Worm (Caenorhabditis elegans) whole organism, L4 larva: Measurements from ENCODE around the gene F52G3.1.

ENCODE experiments used
- F10B5.3 ChIP-seq: sonication (generic microtip); optimal IDR thresholded peaks from 2 replicates; lab custom pipeline; 2016; ENCODE audit warnings: mild to moderate bottlenecking, missing genetic modification characterization, missing compliant biosample characterization
- F37D6.2 ChIP-seq: sonication (generic microtip); optimal IDR thresholded peaks from 2 replicates; lab custom pipeline; 2016; ENCODE audit warnings: mild to moderate bottlenecking, missing genetic modification characterization, missing compliant biosample characterization
- F44E2.7 ChIP-seq: fragments of 200-800 bp; sonication (Bioruptor generic); IDR thresholded peaks from 2 replicates; pipeline ENCODE4 v2.1.2; 2022; ENCODE audit warnings: missing genetic modification characterization, missing compliant biosample characterization
- Y105C5A.15 ChIP-seq: fragments of 200-800 bp; sonication (Bioruptor generic); IDR thresholded peaks from 2 replicates; pipeline ENCODE4 v1.3.6; 2022; ENCODE audit warnings: missing genetic modification characterization, missing compliant biosample characterization
- ZK546.5 ChIP-seq, 2 experiments: sonication (generic microtip); optimal IDR thresholded peaks; 2 replicates each; lab custom pipeline; 2017; ENCODE audit warnings: missing biosample characterization in 2 of 2, missing genetic modification characterization in 2 of 2
- aha-1 ChIP-seq: fragments of 150-350 bp; peaks from one replicate; lab custom pipeline; 2014; ENCODE audit warnings: missing biosample characterization, missing genetic modification characterization
- arid-1 ChIP-seq: fragments of 200-800 bp; sonication (Bioruptor generic); conservative IDR thresholded peaks from 2 replicates; pipeline ENCODE4 v1.3.6; 2022; ENCODE audit warnings: missing genetic modification reagents, missing genetic modification characterization, missing compliant biosample characterization
- ceh-20 ChIP-seq: fragments of 200-800 bp; sonication (Bioruptor generic); IDR thresholded peaks from 2 replicates; pipeline ENCODE4 v1.3.6; 2022; ENCODE audit warnings: missing genetic modification reagents, missing genetic modification characterization, missing compliant biosample characterization
- ceh-32 ChIP-seq: sonication (generic microtip); optimal IDR thresholded peaks from 2 replicates; lab custom pipeline; 2016; ENCODE audit warnings: mild to moderate bottlenecking, missing genetic modification characterization, missing compliant biosample characterization; ENCODE audit not compliant: poor library complexity
- ceh-44 ChIP-seq: fragments of 200-800 bp; sonication (Bioruptor generic); IDR thresholded peaks from 2 replicates; pipeline ENCODE4 v1.3.6; 2022; ENCODE audit warnings: missing genetic modification reagents, missing genetic modification characterization, missing compliant biosample characterization
- ceh-82 ChIP-seq: sonication (generic microtip); optimal IDR thresholded peaks from 2 replicates; lab custom pipeline; 2017; ENCODE audit warnings: missing biosample characterization, missing genetic modification characterization
- cey-2 ChIP-seq: sonication (generic microtip); optimal IDR thresholded peaks from 3 replicates; lab custom pipeline; 2017; ENCODE audit warnings: missing genetic modification characterization, mild to moderate bottlenecking, missing compliant biosample characterization, antibody characterized with exemption, borderline replicate concordance; ENCODE audit not compliant: insufficient read depth
- daf-16 ChIP-seq, 3 experiments: sonication (generic microtip); optimal IDR thresholded peaks; 2 replicates each; lab custom pipeline; 2016 to 2017; ENCODE audit warnings: missing genetic modification characterization in 3 of 3, missing genetic modification reagents in 3 of 3, mild to moderate bottlenecking in 2 of 3, missing compliant biosample characterization in 2 of 3, missing biosample characterization in 1 of 3, moderate library complexity in 1 of 3
- daf-19 ChIP-seq: fragments of 200-800 bp; sonication (Bioruptor generic); conservative IDR thresholded peaks from 2 replicates; pipeline ENCODE4 v1.3.6; 2022; ENCODE audit warnings: missing genetic modification characterization, missing compliant biosample characterization
- daf-8 ChIP-seq: fragments of 200-800 bp; sonication (Bioruptor generic); IDR thresholded peaks from 2 replicates; pipeline ENCODE4 v1.3.6; 2022; ENCODE audit warnings: missing genetic modification characterization, missing compliant biosample characterization
- dmd-6 ChIP-seq: fragments of 200-800 bp; sonication (Bioruptor generic); IDR thresholded peaks from 2 replicates; pipeline ENCODE4 v1.3.6; 2022; ENCODE audit warnings: missing genetic modification reagents, missing genetic modification characterization, missing compliant biosample characterization
- duxl-1 ChIP-seq: sonication (generic microtip); optimal IDR thresholded peaks from 2 replicates; lab custom pipeline; 2016; ENCODE audit warnings: mild to moderate bottlenecking, missing genetic modification characterization, moderate library complexity, missing compliant biosample characterization; ENCODE audit not compliant: poor library complexity
- egl-27 ChIP-seq: sonication (generic microtip); optimal IDR thresholded peaks from 3 replicates; lab custom pipeline; 2017; ENCODE audit warnings: missing biosample characterization, missing genetic modification reagents, missing genetic modification characterization
- fkh-10 ChIP-seq: fragments of 150-350 bp; optimal IDR thresholded peaks from 2 replicates; lab custom pipeline; 2014; ENCODE audit warnings: missing biosample characterization, missing genetic modification reagents, missing genetic modification characterization
- hmg-1.1 ChIP-seq: fragments of 200-800 bp; sonication (Bioruptor generic); IDR thresholded peaks from 2 replicates; pipeline ENCODE4 v1.3.6; 2022; ENCODE audit warnings: missing genetic modification reagents, missing genetic modification characterization, missing compliant biosample characterization
- lim-7 ChIP-seq: fragments of 200-800 bp; sonication (Bioruptor generic); IDR thresholded peaks from 2 replicates; pipeline ENCODE4 v1.3.6; 2022; ENCODE audit warnings: missing genetic modification characterization, missing compliant biosample characterization
- lin-13 ChIP-seq: fragments of 150-350 bp; optimal IDR thresholded peaks from 2 replicates; lab custom pipeline; 2014; ENCODE audit warnings: missing biosample characterization, missing genetic modification reagents, missing genetic modification characterization
- lin-39 ChIP-seq: fragments of 150-350 bp; optimal IDR thresholded peaks from 2 replicates; lab custom pipeline; 2014; ENCODE audit warnings: missing biosample characterization, missing genetic modification reagents, missing genetic modification characterization
- madf-5 ChIP-seq, 2 experiments: fragments of 200-800 bp; sonication (Bioruptor generic); IDR thresholded peaks; 2 replicates each; pipeline ENCODE4 v1.3.6; 2022; ENCODE audit warnings: missing compliant biosample characterization in 2 of 2, missing genetic modification characterization in 2 of 2
- madf-9 ChIP-seq: fragments of 200-800 bp; sonication (Bioruptor generic); conservative IDR thresholded peaks from 2 replicates; pipeline ENCODE4 v1.3.6; 2022; ENCODE audit warnings: missing genetic modification reagents, missing genetic modification characterization, missing compliant biosample characterization
- mdl-1 ChIP-seq, 2 experiments: fragments of 150-350 bp in 1 of 2; sonication (generic microtip) in 1 of 2; optimal IDR thresholded peaks; 2 replicates each; lab custom pipeline; 2014 to 2017; ENCODE audit warnings: missing biosample characterization in 2 of 2, missing genetic modification characterization in 2 of 2
- mdt-29 ChIP-seq: fragments of 200-800 bp; sonication (Bioruptor generic); IDR thresholded peaks from 2 replicates; pipeline ENCODE4 v1.3.6; 2022; ENCODE audit warnings: missing genetic modification reagents, missing genetic modification characterization, missing compliant biosample characterization
- mep-1 ChIP-seq: fragments of 150-350 bp; sonication (generic microtip); optimal IDR thresholded peaks from 3 replicates; lab custom pipeline; 2014; ENCODE audit warnings: missing biosample characterization, missing genetic modification characterization
- mxl-3 ChIP-seq: fragments of 200-800 bp; sonication (Bioruptor generic); optimal IDR thresholded peaks from 2 replicates; lab custom pipeline; 2018; ENCODE audit warnings: mild to moderate bottlenecking, missing genetic modification characterization, missing compliant biosample characterization
- nhr-11 ChIP-seq: fragments of 150-350 bp; optimal IDR thresholded peaks from 2 replicates; lab custom pipeline; 2014; ENCODE audit warnings: missing biosample characterization, missing genetic modification characterization
- nhr-237 ChIP-seq: sonication (generic microtip); optimal IDR thresholded peaks from 2 replicates; lab custom pipeline; 2017; ENCODE audit warnings: missing biosample characterization, missing genetic modification characterization
- nhr-28 ChIP-seq: fragments of 150-350 bp; optimal IDR thresholded peaks from 2 replicates; lab custom pipeline; 2014; ENCODE audit warnings: missing biosample characterization, missing genetic modification characterization
- nhr-41 ChIP-seq: fragments of 200-800 bp; sonication (Bioruptor generic); IDR thresholded peaks from 2 replicates; pipeline ENCODE4 v1.3.6; 2022; ENCODE audit warnings: missing genetic modification reagents, missing genetic modification characterization, missing compliant biosample characterization
- nhr-77 ChIP-seq: fragments of 150-350 bp; optimal IDR thresholded peaks from 2 replicates; lab custom pipeline; 2014; ENCODE audit warnings: missing biosample characterization, missing genetic modification characterization
- rbr-2 ChIP-seq: sonication (generic microtip); optimal IDR thresholded peaks from 2 replicates; lab custom pipeline; 2016; ENCODE audit warnings: missing genotype, missing genetic modification characterization, missing compliant biosample characterization
- set-16 ChIP-seq: fragments of 200-800 bp; sonication (Bioruptor generic); IDR thresholded peaks from 2 replicates; pipeline ENCODE4 v1.3.6; 2022; ENCODE audit warnings: missing genetic modification reagents, missing genetic modification characterization, missing compliant biosample characterization
- skn-1 ChIP-seq: fragments of 150-350 bp; optimal IDR thresholded peaks from 2 replicates; lab custom pipeline; 2014; ENCODE audit warnings: missing biosample characterization, missing genetic modification characterization
- snpc-4 ChIP-seq: fragments of 150-350 bp; optimal IDR thresholded peaks from 2 replicates; lab custom pipeline; 2014; ENCODE audit warnings: missing biosample characterization, missing genetic modification characterization
- zag-1 ChIP-seq: fragments of 150-350 bp; optimal IDR thresholded peaks from 2 replicates; lab custom pipeline; 2014; ENCODE audit warnings: missing biosample characterization, missing genetic modification characterization
- zfp-2 ChIP-seq: sonication (generic microtip); optimal IDR thresholded peaks from 2 replicates; lab custom pipeline; 2016; ENCODE audit warnings: mild to moderate bottlenecking, missing genetic modification characterization, missing compliant biosample characterization
- zip-2 ChIP-seq: fragments of 150-350 bp; optimal IDR thresholded peaks from 2 replicates; lab custom pipeline; 2014; ENCODE audit warnings: missing biosample characterization, missing genetic modification characterization

The F52G3.1 gene

DNA sequence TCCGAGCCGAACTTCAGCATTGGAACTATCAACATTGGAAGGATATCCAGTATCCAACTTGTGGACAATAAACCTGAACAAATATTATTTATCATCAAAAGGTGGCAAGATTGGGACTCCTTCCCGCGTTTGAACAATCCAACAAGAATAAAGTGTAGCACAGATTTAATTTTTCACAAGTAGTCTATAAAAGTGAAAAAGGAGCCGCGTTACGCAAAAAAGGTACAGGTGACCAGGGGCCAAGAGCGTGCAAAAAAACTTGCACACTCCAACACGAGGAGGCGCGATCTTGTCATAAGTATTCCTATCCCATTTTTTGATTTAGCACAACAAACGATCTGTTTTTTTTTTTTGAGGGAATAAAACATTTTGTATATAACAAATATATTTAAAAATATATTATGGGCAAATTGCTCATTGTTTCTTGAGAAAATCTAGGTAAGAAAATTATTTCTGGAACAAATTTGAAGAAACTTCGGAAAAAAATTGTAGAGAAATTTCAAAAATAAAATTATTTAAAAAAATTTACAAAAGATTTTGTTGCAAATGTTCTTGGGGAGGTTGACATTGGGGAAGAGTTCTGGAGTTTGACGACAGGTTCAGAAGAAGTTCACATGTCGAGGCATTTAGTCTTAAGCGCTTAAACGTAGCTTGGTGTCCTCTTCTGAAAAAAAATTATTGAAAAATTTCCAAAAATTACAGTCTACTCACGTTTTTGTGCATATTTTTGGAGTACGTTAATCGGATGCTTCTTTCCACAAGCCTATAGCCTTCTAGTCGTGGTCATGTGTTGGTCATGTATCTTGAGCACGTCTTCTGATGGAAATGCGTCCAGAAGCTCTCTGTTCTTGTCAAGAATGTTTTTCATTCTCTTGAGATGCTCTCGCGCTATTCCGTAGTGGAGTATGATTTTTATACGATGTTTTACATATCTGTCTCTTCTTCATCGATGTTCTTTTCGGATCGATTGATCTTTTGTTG is 19.4 kb upstream of the F52G3.1 start (continued):
- TF ChIP-seq mdt-29 (GFP tag; lab: Robert Waterston, UW) (0 out of 2 replicates have a peak, but pooled peaks have one; percentile 30), nhr-11 (tag; lab: Kevin White, UChicago) (no peak), arid-1 (GFP tag; lab: Robert Waterston, UW) (no peak), ZK546.5 (tag; optimal IDR thresholded peaks at IDR 0.05; lab: Kevin White, UChicago) (no peak), F10B5.3 (tag; lab: Kevin White, UChicago) (no peak), duxl-1 (no peak), ceh-44 (GFP tag; lab: Robert Waterston, UW) (no peak), fkh-10 (GFP tag; lab: Kevin White, UChicago) (no peak), nhr-237 (tag; lab: Kevin White, UChicago) (no peak), F44E2.7 (GFP tag; lab: Robert Waterston, UW) (no peak), dmd-6 (GFP tag; lab: Robert Waterston, UW) (no peak), madf-9 (no peak), daf-19 (GFP tag; lab: Robert Waterston, UW) (no peak), mep-1 (tag; lab: Kevin White, UChicago) (no peak), egl-27 (tag; lab: Kevin White, UChicago) (no peak), lin-39 (tag; lab: Kevin White, UChicago) (no peak), Y105C5A.15 (GFP tag; lab: Robert Waterston, UW) (no peak), skn-1 (tag; lab: Kevin White, UChicago) (no peak), lim-7 (GFP tag; lab: Robert Waterston, UW) (no peak), nhr-41 (GFP tag; lab: Robert Waterston, UW) (no peak), aha-1 (tag; lab: Kevin White, UChicago) (peak; percentile 31), daf-8 (GFP tag; lab: Robert Waterston, UW) (no peak), mxl-3 (GFP tag; lab: Kevin White, UChicago) (no peak), madf-5 (GFP tag; IDR thresholded peaks at IDR 0.05; lab: Robert Waterston, UW) (0 out of 4 replicates have a peak, but pooled peaks of 1 of the 2 experiments have one; percentile 56), nhr-28 (no peak), rbr-2 (tag; lab: Kevin White, UChicago) (no peak), snpc-4 (no peak), ceh-32 (no peak), F37D6.2 (tag; lab: Kevin White, UChicago) (no peak)

DNA sequence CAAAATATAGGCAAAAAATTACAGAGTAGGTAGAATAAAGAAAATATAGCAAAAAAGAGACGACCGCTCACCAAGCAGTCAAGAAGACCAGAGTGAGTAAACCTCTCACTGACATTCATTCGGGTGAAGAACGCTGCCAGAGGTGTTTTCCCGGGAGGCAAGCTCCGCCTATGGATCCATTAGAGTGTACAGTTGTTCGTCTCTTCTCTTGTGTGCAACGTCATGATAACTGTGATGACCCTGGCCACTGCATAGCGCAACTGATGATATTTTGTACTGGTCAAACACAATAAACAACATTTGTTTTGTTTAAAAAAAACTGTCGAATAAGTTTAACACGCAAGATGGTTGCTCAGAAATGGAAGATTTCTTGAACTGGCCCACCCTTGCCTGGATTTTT is 10.8 kb upstream of the F52G3.1 start, which contains the start of gene F52G3.8:
F52G3.8 (minus strand) TSS at position 101 of the 400 bp plus-strand sequence.
- TF ChIP-seq hmg-1.1 (GFP tag; lab: Robert Waterston, UW) = no peak

DNA sequence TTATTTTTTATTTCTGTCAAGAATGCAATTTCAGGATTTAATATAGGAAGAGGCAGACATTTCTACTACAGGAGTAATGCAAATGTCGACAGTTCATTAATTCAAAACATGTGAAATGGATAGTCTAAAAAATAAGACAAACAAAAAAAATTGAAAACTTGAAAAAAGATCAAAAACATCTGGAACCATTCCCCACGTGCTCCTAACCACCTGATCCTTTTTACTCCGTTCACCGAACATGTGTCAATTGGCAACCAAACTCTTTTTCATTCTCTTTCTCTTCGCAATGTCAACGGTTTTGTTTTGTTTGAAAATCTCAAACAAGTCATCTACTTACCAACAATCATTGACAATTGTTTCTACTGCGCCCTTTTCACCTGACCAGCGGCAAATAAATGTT is 5.7 kb upstream of the F52G3.1 start:
- peak in 1 of 2 experiments; percentile 26 for TF ChIP-seq daf-16 (GFP tag; optimal IDR thresholded peaks at IDR 0.05; lab: Kevin White, UChicago)
- TF ChIP-seq daf-16 (tag; optimal IDR thresholded peaks at IDR 0.05; lab: Kevin White, UChicago) = no peak
- no peak for TF ChIP-seq ceh-82 (tag; lab: Kevin White, UChicago)

DNA sequence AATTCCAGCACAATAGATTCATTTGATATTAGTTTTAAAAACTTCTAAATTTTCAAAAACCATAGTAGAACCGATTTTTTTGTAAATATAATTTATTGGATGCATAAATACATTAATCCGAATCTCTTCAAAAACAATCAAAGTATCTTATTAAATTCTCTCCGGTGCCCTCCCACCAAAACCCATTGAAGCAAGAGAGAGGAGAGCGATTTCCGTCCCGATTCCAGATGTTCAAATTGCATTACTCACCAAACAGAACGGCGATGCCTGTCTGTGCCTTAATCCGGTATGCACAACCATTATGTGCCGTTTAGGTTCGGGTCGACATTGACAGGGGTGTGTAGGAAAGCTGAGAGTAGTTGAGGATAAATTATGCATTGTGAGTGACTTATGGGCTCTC is 3.3 kb upstream of the F52G3.1 start:
- TF ChIP-seq zfp-2 (tag; lab: Kevin White, UChicago) (no peak), lin-13 (GFP tag; lab: Kevin White, UChicago) (no peak), nhr-41 (GFP tag; lab: Robert Waterston, UW) (no peak), mdl-1 (tag; optimal IDR thresholded peaks at IDR 0.05; lab: Kevin White, UChicago) (no peak), cey-2 (tag; lab: Kevin White, UChicago) (no peak), ceh-20 (GFP tag; lab: Robert Waterston, UW) (no peak), nhr-77 (tag; lab: Kevin White, UChicago) (no peak), zip-2 (no peak), set-16 (GFP tag; lab: Robert Waterston, UW) (no peak), nhr-28 (no peak), zag-1 (no peak), F10B5.3 (tag; lab: Kevin White, UChicago) (no peak), hmg-1.1 (GFP tag; lab: Robert Waterston, UW) (no peak), rbr-2 (tag; lab: Kevin White, UChicago) (no peak)
